Fruit fly (Drosophila melanogaster) whole organism, adult: Measurements from ENCODE around the gene CG3982.

ENCODE experiments used
- CG11617 ChIP-seq: fragments of 200-800 bp; sonication (Bioruptor generic); optimal IDR thresholded peaks from 2 replicates; lab custom pipeline; 2017; ENCODE audit warnings: mild to moderate bottlenecking, missing biosample characterization, missing genetic modification reagents, missing genetic modification characterization
- CG1620 ChIP-seq: fragments of 200-800 bp; sonication (Bioruptor generic); optimal IDR thresholded peaks from 2 replicates; lab custom pipeline; 2016; ENCODE audit warnings: missing biosample characterization, missing genetic modification characterization
- CG7045 ChIP-seq: fragments of 200-800 bp; sonication (Bioruptor generic); optimal IDR thresholded peaks from 2 replicates; lab custom pipeline; 2017; ENCODE audit warnings: missing biosample characterization, mild to moderate bottlenecking, missing genetic modification characterization
- Crg-1 ChIP-seq: fragments of 200-800 bp; sonication (Bioruptor generic); optimal IDR thresholded peaks from 2 replicates; lab custom pipeline; 2016; ENCODE audit warnings: missing biosample characterization, missing genetic modification characterization
- cic ChIP-seq: fragments of 200-800 bp; sonication (Bioruptor generic); optimal IDR thresholded peaks from 2 replicates; lab custom pipeline; 2017; ENCODE audit warnings: missing biosample characterization, mild to moderate bottlenecking, missing genetic modification characterization, moderate library complexity
- ovo ChIP-seq: fragments of 200-800 bp; sonication (Bioruptor generic); optimal IDR thresholded peaks from 2 replicates; lab custom pipeline; 2016; ENCODE audit warnings: missing biosample characterization, missing genetic modification characterization
- pad ChIP-seq: fragments of 200-800 bp; sonication (Bioruptor generic); optimal IDR thresholded peaks from 3 replicates; lab custom pipeline; 2017; ENCODE audit warnings: missing biosample characterization, missing genetic modification characterization, mild to moderate bottlenecking, moderate library complexity, missing genetic modification reagents

DNA sequence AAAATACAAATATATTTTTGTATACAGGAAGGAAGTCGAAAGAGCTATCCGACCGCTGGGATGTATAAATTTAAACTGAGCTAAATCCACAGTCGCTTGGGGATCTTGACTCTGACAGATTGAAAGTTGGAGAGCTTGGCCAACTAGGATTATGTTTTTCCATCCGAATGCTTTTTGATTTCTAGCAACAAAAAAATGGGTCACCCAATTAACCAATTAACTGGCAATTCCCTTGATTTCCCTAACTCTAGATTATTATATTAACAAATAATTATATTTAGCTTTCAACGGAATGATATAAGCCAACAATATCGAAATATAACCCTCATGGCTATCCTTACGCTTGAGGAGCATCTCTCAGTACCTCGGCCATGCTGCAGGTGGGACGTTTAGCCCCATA, at the start of gene CG3982:
- TF ChIP-seq CG1620 (GFP tag; lab: Kevin White, UChicago) (no peak), CG11617 (GFP tag; lab: Kevin White, UChicago) (no peak), Crg-1 (GFP tag; lab: Kevin White, UChicago) (no peak), pad (no peak), CG7045 (no peak), cic (no peak), ovo (GFP tag; lab: Kevin White, UChicago) (no peak)
